Fruit fly (Drosophila melanogaster) whole organism, embryonic: ENCODE results near the gene CG13631.

Source experiments
- B-H1 ChIP-seq: fragments of 200-800 bp; sonication (Bioruptor generic); IDR thresholded peaks from 3 replicates; pipeline ENCODE4 v1.3.6; 2022; ENCODE audit warnings: missing biosample characterization, missing genetic modification characterization
- CG10565 ChIP-seq: fragments of 200-800 bp; sonication (Bioruptor generic); optimal IDR thresholded peaks from 3 replicates; lab custom pipeline; 2016; ENCODE audit warnings: missing biosample characterization, mild to moderate bottlenecking, missing genetic modification characterization
- CG11093 ChIP-seq: fragments of 200-800 bp; sonication (Bioruptor generic); IDR thresholded peaks from 3 replicates; pipeline ENCODE4 v1.3.6; 2022; ENCODE audit warnings: missing biosample characterization, missing genetic modification characterization
- CG12236 ChIP-seq: fragments of 200-800 bp; sonication (Bioruptor generic); optimal IDR thresholded peaks from 2 replicates; lab custom pipeline; 2016; ENCODE audit warnings: missing biosample characterization, missing genetic modification characterization
- CG13424 ChIP-seq: fragments of 200-800 bp; sonication (Bioruptor generic); optimal IDR thresholded peaks from 2 replicates; lab custom pipeline; 2019; ENCODE audit warnings: missing biosample characterization, mild to moderate bottlenecking, missing genetic modification characterization, moderate library complexity
- CG1792 ChIP-seq: fragments of 200-800 bp; sonication (Bioruptor generic); optimal IDR thresholded peaks from 2 replicates; lab custom pipeline; 2016; ENCODE audit warnings: missing biosample characterization, missing genetic modification characterization
- CG18619 ChIP-seq: fragments of 200-800 bp; sonication (Bioruptor generic); optimal IDR thresholded peaks from 3 replicates; lab custom pipeline; 2017; ENCODE audit warnings: missing biosample characterization, mild to moderate bottlenecking, missing genetic modification characterization
- CG2129 ChIP-seq: fragments of 200-800 bp; sonication (Bioruptor generic); IDR thresholded peaks from 2 replicates; pipeline ENCODE4 v1.3.6; 2022; ENCODE audit warnings: missing biosample characterization, missing genetic modification characterization; ENCODE audit not compliant: partially characterized antibody
- CG2712 ChIP-seq: fragments of 200-800 bp; optimal IDR thresholded peaks from 3 replicates; lab custom pipeline; 2019; ENCODE audit warnings: missing biosample characterization, mild to moderate bottlenecking, missing genetic modification characterization, moderate library complexity
- CG30020 ChIP-seq: fragments of 200-800 bp; optimal IDR thresholded peaks from 2 replicates; lab custom pipeline; 2019; ENCODE audit warnings: missing biosample characterization, mild to moderate bottlenecking, missing genetic modification characterization, moderate library complexity
- CG31224 ChIP-seq: fragments of 200-800 bp; sonication (Bioruptor generic); IDR thresholded peaks from 2 replicates; pipeline ENCODE4 v1.3.6; 2022; ENCODE audit warnings: missing biosample characterization, missing genetic modification characterization
- CG33213 ChIP-seq: fragments of 200-800 bp; sonication (Bioruptor generic); optimal IDR thresholded peaks from 3 replicates; lab custom pipeline; 2016; ENCODE audit warnings: missing biosample characterization, missing genetic modification characterization
- CG3407 ChIP-seq: fragments of 200-800 bp; sonication (Bioruptor generic); optimal IDR thresholded peaks from 2 replicates; lab custom pipeline; 2018; ENCODE audit warnings: missing biosample characterization, mild to moderate bottlenecking, missing genetic modification characterization
- CG6272 ChIP-seq: fragments of 200-800 bp; sonication (Bioruptor generic); IDR thresholded peaks from 2 replicates; pipeline ENCODE4 v1.3.6; 2022; ENCODE audit warnings: missing biosample characterization, missing genetic modification characterization
- CG7271 ChIP-seq: fragments of 200-800 bp; sonication (Bioruptor generic); optimal IDR thresholded peaks from 2 replicates; lab custom pipeline; 2018; ENCODE audit warnings: missing biosample characterization, mild to moderate bottlenecking, missing genetic modification characterization, moderate library complexity
- CG7987 ChIP-seq: fragments of 200-800 bp; sonication (Bioruptor generic); optimal IDR thresholded peaks from 2 replicates; lab custom pipeline; 2018; ENCODE audit warnings: missing biosample characterization, mild to moderate bottlenecking, missing genetic modification characterization, moderate library complexity
- CG8944 ChIP-seq: fragments of 200-800 bp; sonication (Bioruptor generic); optimal IDR thresholded peaks from 3 replicates; lab custom pipeline; 2016; ENCODE audit warnings: missing biosample characterization, missing genetic modification characterization
- CG9609 ChIP-seq: fragments of 200-800 bp; sonication (Bioruptor generic); optimal IDR thresholded peaks from 3 replicates; lab custom pipeline; 2016; ENCODE audit warnings: missing biosample characterization, missing genetic modification characterization
- CkIIα-i1 ChIP-seq: fragments of 200-800 bp; sonication (Bioruptor generic); IDR thresholded peaks from 2 replicates; pipeline ENCODE4 v1.3.6; 2022; ENCODE audit warnings: missing biosample characterization, missing genetic modification characterization
- CoRest ChIP-seq: fragments of 200-800 bp; sonication (Bioruptor generic); optimal IDR thresholded peaks from 3 replicates; lab custom pipeline; 2018; ENCODE audit warnings: missing biosample characterization, mild to moderate bottlenecking, missing genetic modification characterization, moderate library complexity
- Deaf1 ChIP-seq: fragments of 200-800 bp; optimal IDR thresholded peaks from 3 replicates; lab custom pipeline; 2019; ENCODE audit warnings: missing biosample characterization, mild to moderate bottlenecking, missing genetic modification characterization, moderate library complexity
- Doc2 ChIP-seq: fragments of 200-800 bp; sonication (Bioruptor generic); IDR thresholded peaks from 2 replicates; pipeline ENCODE4 v1.3.6; 2022; ENCODE audit warnings: missing biosample characterization, missing genetic modification characterization
- Dp ChIP-seq: fragments of 200-800 bp; sonication (Bioruptor generic); optimal IDR thresholded peaks from 2 replicates; lab custom pipeline; 2018; ENCODE audit warnings: missing biosample characterization, mild to moderate bottlenecking, missing genetic modification characterization, moderate library complexity
- E2f1 ChIP-seq: fragments of 200-800 bp; sonication (Bioruptor generic); IDR thresholded peaks from 2 replicates; pipeline ENCODE4 v1.3.6; 2022; ENCODE audit warnings: missing biosample characterization, missing genetic modification characterization
- Gsc ChIP-seq: fragments of 200-800 bp; sonication (Bioruptor generic); IDR thresholded peaks from 2 replicates; pipeline ENCODE4 v1.3.6; 2022; ENCODE audit warnings: missing biosample characterization, missing genetic modification characterization
- HHEX ChIP-seq: fragments of 200-800 bp; sonication (Bioruptor generic); optimal IDR thresholded peaks from 3 replicates; lab custom pipeline; 2017; ENCODE audit warnings: missing biosample characterization, mild to moderate bottlenecking, missing genetic modification characterization, missing genetic modification reagents
- Hey ChIP-seq: fragments of 200-800 bp; sonication (Bioruptor generic); optimal IDR thresholded peaks from 3 replicates; lab custom pipeline; 2018; ENCODE audit warnings: missing biosample characterization, mild to moderate bottlenecking, missing genetic modification characterization
- HmgD ChIP-seq: fragments of 200-800 bp; sonication (Bioruptor generic); optimal IDR thresholded peaks from 3 replicates; lab custom pipeline; 2016; ENCODE audit warnings: missing biosample characterization, missing genetic modification characterization
- Lpt ChIP-seq: fragments of >200 bp; optimal IDR thresholded peaks from 2 replicates; lab custom pipeline; 2018; ENCODE audit warnings: missing biosample characterization, missing genetic modification characterization
- Ravus ChIP-seq: fragments of 200-800 bp; sonication (Bioruptor generic); IDR thresholded peaks from 2 replicates; pipeline ENCODE4 v1.3.6; 2022; ENCODE audit warnings: missing biosample characterization, missing genetic modification characterization
- ap ChIP-seq: fragments of 200-800 bp; sonication (Bioruptor generic); IDR thresholded peaks from 2 replicates; pipeline ENCODE4 v1.3.6; 2022; ENCODE audit warnings: missing biosample characterization, missing genetic modification characterization
- az2 ChIP-seq: fragments of 200-800 bp; sonication (Bioruptor generic); optimal IDR thresholded peaks from 3 replicates; lab custom pipeline; 2016; ENCODE audit warnings: missing biosample characterization, missing genetic modification characterization
- cad ChIP-seq: fragments of >200 bp; optimal IDR thresholded peaks from 2 replicates; lab custom pipeline; 2017; ENCODE audit warnings: missing biosample characterization, missing genetic modification characterization
- chn ChIP-seq: fragments of 200-800 bp; sonication (Bioruptor generic); optimal IDR thresholded peaks from 2 replicates; lab custom pipeline; 2016; ENCODE audit warnings: missing biosample characterization, missing genetic modification characterization
- dm ChIP-seq: fragments of 200-800 bp; sonication (Bioruptor generic); optimal IDR thresholded peaks from 3 replicates; lab custom pipeline; 2016; ENCODE audit warnings: missing biosample characterization, missing genetic modification characterization
- inv ChIP-seq: fragments of 200-800 bp; sonication (Bioruptor generic); IDR thresholded peaks from 2 replicates; pipeline ENCODE4 v1.3.6; 2022; ENCODE audit warnings: missing biosample characterization, missing genetic modification characterization; ENCODE audit not compliant: partially characterized antibody
- klu ChIP-seq: fragments of 200-800 bp; sonication (Bioruptor generic); IDR thresholded peaks from 2 replicates; pipeline ENCODE4 v1.3.6; 2022; ENCODE audit warnings: missing biosample characterization, missing genetic modification characterization
- lbe ChIP-seq: fragments of 200-800 bp; sonication (Bioruptor generic); optimal IDR thresholded peaks from 2 replicates; lab custom pipeline; 2016; ENCODE audit warnings: missing biosample characterization, mild to moderate bottlenecking, missing genetic modification characterization
- nau ChIP-seq: fragments of 200-800 bp; sonication (Bioruptor generic); optimal IDR thresholded peaks from 3 replicates; lab custom pipeline; 2017; ENCODE audit warnings: missing biosample characterization, mild to moderate bottlenecking, missing genetic modification characterization, missing genetic modification reagents
- odd ChIP-seq: fragments of 200-800 bp; sonication (Bioruptor generic); optimal IDR thresholded peaks from 2 replicates; lab custom pipeline; 2017; ENCODE audit warnings: missing biosample characterization, mild to moderate bottlenecking, missing genetic modification characterization
- psq ChIP-seq: fragments of 200-800 bp; sonication (Bioruptor generic); optimal IDR thresholded peaks from 2 replicates; lab custom pipeline; 2017; ENCODE audit warnings: missing biosample characterization, missing genetic modification characterization
- repo ChIP-seq: fragments of 200-800 bp; sonication (Bioruptor generic); optimal IDR thresholded peaks from 2 replicates; lab custom pipeline; 2016; ENCODE audit warnings: missing biosample characterization, missing genetic modification characterization
- ro ChIP-seq: fragments of 200-800 bp; sonication (Bioruptor generic); IDR thresholded peaks from 2 replicates; pipeline ENCODE4 v1.3.6; 2022; ENCODE audit warnings: missing biosample characterization, missing genetic modification characterization
- sd ChIP-seq: fragments of 200-800 bp; sonication (Bioruptor generic); optimal IDR thresholded peaks from 3 replicates; lab custom pipeline; 2018; ENCODE audit warnings: missing biosample characterization, mild to moderate bottlenecking, missing genetic modification characterization, moderate library complexity
- sima ChIP-seq: fragments of 200-800 bp; sonication (Bioruptor generic); optimal IDR thresholded peaks from 2 replicates; lab custom pipeline; 2016; ENCODE audit warnings: missing biosample characterization, missing genetic modification characterization
- stc ChIP-seq: fragments of 200-800 bp; sonication (Bioruptor generic); IDR thresholded peaks from 2 replicates; pipeline ENCODE4 v1.3.6; 2022; ENCODE audit warnings: missing biosample characterization, missing genetic modification characterization
- tup ChIP-seq: fragments of 200-800 bp; sonication (Bioruptor generic); optimal IDR thresholded peaks from 2 replicates; lab custom pipeline; 2016; ENCODE audit warnings: missing biosample characterization, mild to moderate bottlenecking, missing genetic modification characterization, moderate library complexity
- unpg ChIP-seq: fragments of 200-800 bp; sonication (Bioruptor generic); optimal IDR thresholded peaks from 3 replicates; lab custom pipeline; 2018; ENCODE audit warnings: missing biosample characterization, mild to moderate bottlenecking, missing genetic modification characterization, moderate library complexity
- zfh2 ChIP-seq: fragments of 200-800 bp; sonication (Bioruptor generic); optimal IDR thresholded peaks from 2 replicates; lab custom pipeline; 2016; ENCODE audit warnings: missing biosample characterization, missing genetic modification characterization

The CG13631 gene

DNA sequence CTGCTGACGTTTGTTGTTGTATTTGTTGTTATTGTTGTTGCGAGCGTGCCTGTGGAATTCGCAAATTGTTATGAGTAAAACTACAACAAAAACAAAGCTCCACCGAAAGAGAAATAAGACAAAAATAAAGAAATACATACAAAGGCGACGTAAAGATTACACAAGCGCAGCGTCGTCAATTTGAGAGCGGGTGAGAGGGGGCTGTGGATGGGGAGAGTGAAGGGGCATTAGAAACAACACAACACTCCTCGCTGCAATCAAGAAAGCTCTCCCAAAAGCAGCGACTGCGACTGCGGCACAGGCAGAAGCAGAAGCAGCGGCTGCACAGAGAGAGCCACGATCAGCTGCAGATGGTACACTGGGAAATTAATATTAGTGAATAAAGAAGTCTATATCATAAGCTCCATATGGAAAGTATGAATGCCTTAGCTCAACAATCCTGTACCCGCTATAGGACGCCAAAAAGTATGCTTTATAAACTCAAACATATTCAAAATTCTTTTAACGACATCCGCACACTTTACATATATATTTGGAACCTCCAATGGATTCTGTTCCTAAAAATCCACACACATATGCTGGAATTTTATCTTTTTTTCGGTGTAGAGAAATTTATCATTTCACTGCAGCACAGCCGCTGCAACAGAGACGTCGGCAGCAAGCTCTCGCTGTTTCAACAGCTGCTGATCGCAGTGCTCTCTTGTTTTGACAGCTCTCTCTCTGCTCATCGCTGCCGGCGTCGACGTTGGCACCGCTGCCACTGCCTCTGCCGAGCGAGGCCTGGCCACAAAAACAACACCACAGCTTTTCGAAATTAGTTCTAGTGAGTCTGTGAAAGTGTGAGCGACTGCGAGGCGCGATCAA lies at the start of gene CG13631 (continued):
- TF ChIP-seq B-H1 (GFP tag; lab: Robert Waterston, UW) = peak; percentile 87
- TF ChIP-seq HHEX = peak; percentile 92
- peak; percentile 51 for TF ChIP-seq Ravus (GFP tag; lab: Robert Waterston, UW)
- peak; percentile 91 for TF ChIP-seq E2f1
- peak; percentile 96 for TF ChIP-seq stc (GFP tag; lab: Robert Waterston, UW)
- peak; percentile 91 for TF ChIP-seq CG18619 (GFP tag; lab: Kevin White, UChicago)
- no peak; the same call in 1 of the 2 replicates for TF ChIP-seq CG31224 (GFP tag; lab: Robert Waterston, UW)
- TF ChIP-seq zfh2 (GFP tag; lab: Kevin White, UChicago) = peak; percentile 45
- peak; percentile 94 for TF ChIP-seq CG8944 (GFP tag; lab: Kevin White, UChicago)
- TF ChIP-seq psq (GFP tag; lab: Kevin White, UChicago) = peak; percentile 62
- TF ChIP-seq dm = peak; percentile 83
- TF ChIP-seq CG13424 (tag; lab: Kevin White, UChicago) = peak; percentile 97
- peak; percentile 90 for TF ChIP-seq repo
- no peak for TF ChIP-seq Dp (GFP tag; lab: Kevin White, UChicago)
- peak; percentile 51 for TF ChIP-seq Hey (tag; lab: Kevin White, UChicago)
- TF ChIP-seq CoRest = peak; percentile 97
- TF ChIP-seq tup = peak; percentile 77
- peak; percentile 72 for TF ChIP-seq sd (tag; lab: Kevin White, UChicago)
- peak; percentile 68 for TF ChIP-seq CG7987 (GFP tag; lab: Kevin White, UChicago)
- no peak for TF ChIP-seq cad (GFP tag; lab: Kevin White, UChicago)
- TF ChIP-seq chn (GFP tag; lab: Kevin White, UChicago) = peak; percentile 94
- TF ChIP-seq CG3407 = peak; percentile 95
- TF ChIP-seq CG7271 (tag; lab: Kevin White, UChicago) = peak; percentile 44
- TF ChIP-seq ap (GFP tag; lab: Robert Waterston, UW) = peak; percentile 90
- peak; percentile 64; the same call in 1 of the 2 replicates for TF ChIP-seq klu (GFP tag; lab: Robert Waterston, UW)
- peak; percentile 86 for TF ChIP-seq CG6272 (GFP tag; lab: Robert Waterston, UW)
- TF ChIP-seq unpg (GFP tag; lab: Kevin White, UChicago) = peak; percentile 95
- peak; percentile 93 for TF ChIP-seq CG12236 (GFP tag; lab: Kevin White, UChicago)
- TF ChIP-seq CG2712 (tag; lab: Kevin White, UChicago) = peak; percentile 98
- TF ChIP-seq Lpt (GFP tag; lab: Kevin White, UChicago) = no peak
- peak; percentile 92 for TF ChIP-seq CG1792
- peak; percentile 78 for TF ChIP-seq CG30020 (tag; lab: Kevin White, UChicago)
- peak; percentile 69 for TF ChIP-seq Doc2 (GFP tag; lab: Robert Waterston, UW)
- peak; percentile 97 for TF ChIP-seq az2 (GFP tag; lab: Kevin White, UChicago)
- TF ChIP-seq odd (GFP tag; lab: Kevin White, UChicago) = peak; percentile 88
- peak; percentile 88 for TF ChIP-seq Gsc (GFP tag; lab: Robert Waterston, UW)
- TF ChIP-seq CkIIα-i1 (GFP tag; lab: Robert Waterston, UW) = peak; percentile 38; the same call in 1 of the 2 replicates
- no peak for TF ChIP-seq inv (GFP tag; lab: Robert Waterston, UW)
- TF ChIP-seq lbe (GFP tag; lab: Kevin White, UChicago) = peak; percentile 89
- TF ChIP-seq ro (GFP tag; lab: Robert Waterston, UW) = peak; percentile 90
- TF ChIP-seq CG2129 (GFP tag; lab: Robert Waterston, UW) = no peak
- TF ChIP-seq CG11093 = peak; percentile 90; the same call in 2 of the 3 replicates
- peak; percentile 86 for TF ChIP-seq CG33213 (GFP tag; lab: Kevin White, UChicago)
- TF ChIP-seq HmgD = peak; percentile 73
- peak; percentile 76 for TF ChIP-seq sima
- TF ChIP-seq CG10565 (GFP tag; lab: Kevin White, UChicago) = peak; percentile 89
- peak; percentile 67 for TF ChIP-seq Deaf1 (tag; lab: Kevin White, UChicago)
- TF ChIP-seq nau (GFP tag; lab: Kevin White, UChicago) = peak; percentile 93
- TF ChIP-seq CG9609 (GFP tag; lab: Kevin White, UChicago) = peak; percentile 91
